Worm (Caenorhabditis elegans) whole organism, L2 larva: ENCODE results near the gene pqn-83.

ENCODE experiments used
- C34F6.9 ChIP-seq: fragments of 150-350 bp; optimal IDR thresholded peaks from 2 replicates; lab custom pipeline; 2014; ENCODE audit warnings: missing biosample characterization, missing genetic modification characterization
- F13H6.1 ChIP-seq: sonication (generic microtip); optimal IDR thresholded peaks from 2 replicates; lab custom pipeline; 2016; ENCODE audit warnings: missing genetic modification characterization, missing compliant biosample characterization
- R02D3.7 ChIP-seq: fragments of 150-350 bp; optimal IDR thresholded peaks from 2 replicates; lab custom pipeline; 2014; ENCODE audit warnings: missing biosample characterization, missing genetic modification characterization
- Y55F3AM.14 ChIP-seq: fragments of 200-800 bp; sonication (Bioruptor generic); optimal IDR thresholded peaks from 2 replicates; lab custom pipeline; 2018; ENCODE audit warnings: mild to moderate bottlenecking, missing genetic modification characterization, missing compliant biosample characterization
- ZK546.5 ChIP-seq: sonication (generic microtip); optimal IDR thresholded peaks from 2 replicates; lab custom pipeline; 2017; ENCODE audit warnings: missing biosample characterization, missing genetic modification characterization
- alr-1 ChIP-seq: fragments of 150-350 bp; optimal IDR thresholded peaks from 2 replicates; lab custom pipeline; 2014; ENCODE audit warnings: missing biosample characterization, missing genetic modification characterization
- aly-2 ChIP-seq: fragments of 150-350 bp; optimal IDR thresholded peaks from 2 replicates; lab custom pipeline; 2014; ENCODE audit warnings: missing biosample characterization, missing genetic modification characterization
- ama-1 ChIP-seq: fragments of 150-350 bp; optimal IDR thresholded peaks from 2 replicates; lab custom pipeline; 2018; ENCODE audit warnings: inconsistent platforms
- blmp-1 ChIP-seq: sonication (generic microtip); optimal IDR thresholded peaks from 2 replicates; lab custom pipeline; 2017; ENCODE audit warnings: missing genetic modification characterization, mild to moderate bottlenecking, missing compliant biosample characterization, antibody characterized with exemption, moderate library complexity; ENCODE audit not compliant: insufficient read depth
- ceh-16 ChIP-seq: fragments of 150-350 bp; optimal IDR thresholded peaks from 2 replicates; lab custom pipeline; 2014; ENCODE audit warnings: missing biosample characterization, missing genetic modification characterization
- ceh-82 ChIP-seq: fragments of 150-350 bp; optimal IDR thresholded peaks from 2 replicates; lab custom pipeline; 2014; ENCODE audit warnings: missing biosample characterization, missing genetic modification characterization
- crh-2 ChIP-seq: sonication (generic microtip); optimal IDR thresholded peaks from 2 replicates; lab custom pipeline; 2017; ENCODE audit warnings: missing biosample characterization, missing genetic modification characterization
- dmd-4 ChIP-seq: sonication (generic microtip); optimal IDR thresholded peaks from 2 replicates; lab custom pipeline; 2017; ENCODE audit warnings: missing biosample characterization, missing genetic modification characterization
- egl-27 ChIP-seq: sonication (generic microtip); optimal IDR thresholded peaks from 3 replicates; lab custom pipeline; 2017; ENCODE audit warnings: missing biosample characterization, missing genetic modification reagents, missing genetic modification characterization
- elt-1 ChIP-seq: fragments of 150-350 bp; optimal IDR thresholded peaks from 2 replicates; lab custom pipeline; 2014; ENCODE audit warnings: missing biosample characterization, missing genetic modification characterization
- elt-3 ChIP-seq: sonication (generic microtip); optimal IDR thresholded peaks from 2 replicates; lab custom pipeline; 2017; ENCODE audit warnings: missing biosample characterization, missing genetic modification characterization
- fos-1 ChIP-seq: fragments of 150-350 bp; optimal IDR thresholded peaks from 2 replicates; lab custom pipeline; 2014; ENCODE audit warnings: missing biosample characterization, missing genetic modification characterization
- gmeb-1 ChIP-seq: fragments of 150-350 bp; optimal IDR thresholded peaks from 2 replicates; lab custom pipeline; 2014; ENCODE audit warnings: missing biosample characterization, missing genetic modification characterization
- lin-11 ChIP-seq: fragments of 150-350 bp; sonication (generic microtip); optimal IDR thresholded peaks from 2 replicates; lab custom pipeline; 2014; ENCODE audit warnings: missing biosample characterization, missing genetic modification characterization, inconsistent platforms, mixed read lengths
- lin-13 ChIP-seq: fragments of 150-350 bp; optimal IDR thresholded peaks from 2 replicates; lab custom pipeline; 2014; ENCODE audit warnings: missing biosample characterization, missing genetic modification reagents, missing genetic modification characterization
- lin-39 ChIP-seq: fragments of 150-350 bp; optimal IDR thresholded peaks from 2 replicates; lab custom pipeline; 2014; ENCODE audit warnings: missing biosample characterization, missing genetic modification reagents, missing genetic modification characterization
- lsy-2 ChIP-seq, 2 experiments: fragments of 150-350 bp in 1 of 2; sonication (generic microtip) in 1 of 2; optimal IDR thresholded peaks; 2 replicates each; lab custom pipeline; 2014 to 2017; ENCODE audit warnings: missing biosample characterization in 2 of 2, missing genetic modification characterization in 2 of 2
- mab-5 ChIP-seq: fragments of 150-350 bp; optimal IDR thresholded peaks from 2 replicates; lab custom pipeline; 2014; ENCODE audit warnings: missing biosample characterization, missing genetic modification characterization
- mbf-1 ChIP-seq: sonication (generic microtip); optimal IDR thresholded peaks from 2 replicates; lab custom pipeline; 2017; ENCODE audit warnings: missing biosample characterization, missing genetic modification characterization
- mdl-1 ChIP-seq, 2 experiments: fragments of 150-350 bp in 1 of 2; sonication (generic microtip) in 1 of 2; optimal IDR thresholded peaks; 2 replicates each; lab custom pipeline; 2017; ENCODE audit warnings: missing biosample characterization in 2 of 2, missing genetic modification characterization in 2 of 2
- nhr-10 ChIP-seq: sonication (generic microtip); optimal IDR thresholded peaks from 2 replicates; lab custom pipeline; 2017; ENCODE audit warnings: missing biosample characterization, missing genetic modification characterization
- nhr-11 ChIP-seq: fragments of 150-350 bp; optimal IDR thresholded peaks from 2 replicates; lab custom pipeline; 2014; ENCODE audit warnings: missing biosample characterization, missing genetic modification characterization
- nhr-12 ChIP-seq: fragments of 150-350 bp; optimal IDR thresholded peaks from 2 replicates; lab custom pipeline; 2014; ENCODE audit warnings: missing biosample characterization, missing genetic modification characterization
- nhr-129 ChIP-seq: fragments of 150-350 bp; optimal IDR thresholded peaks from 2 replicates; lab custom pipeline; 2014; ENCODE audit warnings: missing biosample characterization, missing genetic modification characterization
- nhr-21 ChIP-seq: fragments of 150-350 bp; optimal IDR thresholded peaks from 2 replicates; lab custom pipeline; 2014; ENCODE audit warnings: missing biosample characterization, missing genetic modification characterization
- nhr-23 ChIP-seq: fragments of 150-350 bp; optimal IDR thresholded peaks from 2 replicates; lab custom pipeline; 2014; ENCODE audit warnings: missing biosample characterization, missing genetic modification reagents, missing genetic modification characterization
- nhr-237 ChIP-seq: fragments of 150-350 bp; optimal IDR thresholded peaks from 2 replicates; lab custom pipeline; 2014; ENCODE audit warnings: missing biosample characterization, missing genetic modification characterization
- nhr-25 ChIP-seq: fragments of 150-350 bp; sonication (generic microtip); optimal IDR thresholded peaks from 3 replicates; lab custom pipeline; 2014; ENCODE audit warnings: missing biosample characterization, missing genetic modification characterization
- nhr-6 ChIP-seq: fragments of 150-350 bp; optimal IDR thresholded peaks from 2 replicates; lab custom pipeline; 2014; ENCODE audit warnings: missing biosample characterization, missing genetic modification characterization
- nhr-77 ChIP-seq: fragments of 150-350 bp; optimal IDR thresholded peaks from 2 replicates; lab custom pipeline; 2014; ENCODE audit warnings: missing biosample characterization, missing genetic modification characterization
- peb-1 ChIP-seq: fragments of 150-350 bp; optimal IDR thresholded peaks from 2 replicates; lab custom pipeline; 2014; ENCODE audit warnings: missing biosample characterization, missing genetic modification characterization
- sem-4 ChIP-seq: fragments of 150-350 bp; optimal IDR thresholded peaks from 2 replicates; lab custom pipeline; 2014; ENCODE audit warnings: missing biosample characterization, missing genetic modification reagents, missing genetic modification characterization
- skn-1 ChIP-seq: sonication (generic microtip); optimal IDR thresholded peaks from 2 replicates; lab custom pipeline; 2017; ENCODE audit warnings: missing biosample characterization, missing genetic modification characterization
- sma-3 ChIP-seq: sonication (generic microtip); optimal IDR thresholded peaks from 2 replicates; lab custom pipeline; 2016; ENCODE audit warnings: missing genetic modification reagents, missing genetic modification characterization, missing compliant biosample characterization
- sma-9 ChIP-seq, 2 experiments: fragments of 150-350 bp in 1 of 2; sonication (generic microtip) in 1 of 2; optimal IDR thresholded peaks; 2 replicates each; lab custom pipeline; 2014 to 2016; ENCODE audit warnings: missing genetic modification characterization in 2 of 2, mild to moderate bottlenecking in 1 of 2, missing biosample characterization in 1 of 2, missing compliant biosample characterization in 1 of 2, missing genetic modification reagents in 1 of 2, moderate library complexity in 1 of 2
- snpc-4 ChIP-seq: fragments of 150-350 bp; optimal IDR thresholded peaks from 2 replicates; lab custom pipeline; 2014; ENCODE audit warnings: missing biosample characterization, missing genetic modification characterization
- unc-39 ChIP-seq: fragments of 150-350 bp; optimal IDR thresholded peaks from 2 replicates; lab custom pipeline; 2014; ENCODE audit warnings: missing biosample characterization, missing genetic modification characterization
- unc-55 ChIP-seq: fragments of 150-350 bp; sonication (generic microtip); optimal IDR thresholded peaks from 3 replicates; lab custom pipeline; 2014; ENCODE audit warnings: missing biosample characterization, missing genetic modification reagents, missing genetic modification characterization
- unc-62 ChIP-seq: fragments of 150-350 bp; optimal IDR thresholded peaks from 2 replicates; lab custom pipeline; 2014; ENCODE audit warnings: missing biosample characterization, missing genetic modification reagents, missing genetic modification characterization
- zag-1 ChIP-seq: fragments of 150-350 bp; optimal IDR thresholded peaks from 2 replicates; lab custom pipeline; 2014; ENCODE audit warnings: missing biosample characterization, missing genetic modification characterization
- ztf-1 ChIP-seq: fragments of 200-800 bp; sonication (Bioruptor generic); conservative IDR thresholded peaks from 2 replicates; pipeline ENCODE4 v1.3.6; 2022; ENCODE audit warnings: missing genetic modification characterization, missing compliant biosample characterization
- ztf-11 ChIP-seq: sonication (generic microtip); optimal IDR thresholded peaks from 2 replicates; lab custom pipeline; 2017; ENCODE audit warnings: missing biosample characterization, missing genetic modification characterization
- ztf-4 ChIP-seq: fragments of 150-350 bp; optimal IDR thresholded peaks from 2 replicates; lab custom pipeline; 2014; ENCODE audit warnings: missing biosample characterization, missing genetic modification characterization

Gene pqn-83

DNA sequence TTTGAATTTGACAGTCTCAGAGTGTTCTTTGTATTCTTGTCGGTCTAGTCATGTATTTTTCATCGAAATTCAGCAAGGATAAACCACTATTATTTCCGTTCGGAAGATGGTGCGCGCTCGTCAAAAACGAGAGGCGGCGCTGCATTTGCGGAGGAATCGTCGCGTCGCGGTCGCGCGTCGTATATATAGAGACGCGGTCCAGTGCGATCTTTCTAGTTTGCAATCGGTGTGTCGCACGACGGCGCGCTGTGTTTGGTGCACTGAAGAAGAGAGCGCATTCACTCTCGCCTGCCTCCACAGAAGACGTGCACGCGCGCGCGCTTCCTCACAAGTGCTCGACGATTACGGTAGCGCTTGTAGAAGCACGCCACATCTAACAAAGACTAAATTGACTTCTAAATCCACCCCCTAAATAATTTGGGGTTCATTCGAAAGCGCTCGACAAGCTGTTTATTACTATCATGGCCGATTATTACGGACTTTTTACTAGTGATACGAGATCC is 28.7 kb downstream of the pqn-83 start, which contains the start of gene Y39E4B.6:
Gene Y39E4B.6, plus strand, starts transcription at position 209 of the 503 bp plus-strand sequence.
- TF ChIP-seq unc-55 (GFP tag; lab: Kevin White, UChicago) (peak; percentile 98), nhr-10 (peak; percentile 64), crh-2 (tag; lab: Kevin White, UChicago) (peak; percentile 94), ceh-82 (tag; lab: Kevin White, UChicago) (peak; percentile 94), lin-13 (GFP tag; lab: Kevin White, UChicago) (peak; percentile 96), unc-62 (GFP tag; lab: Kevin White, UChicago) (no peak), peb-1 (tag; lab: Kevin White, UChicago) (no peak), Y55F3AM.14 (peak; percentile 98), aly-2 (tag; lab: Kevin White, UChicago) (no peak), nhr-129 (tag; lab: Kevin White, UChicago) (peak; percentile 96), R02D3.7 (tag; lab: Kevin White, UChicago) (no peak), sem-4 (tag; lab: Kevin White, UChicago) (peak; percentile 98), mab-5 (tag; lab: Kevin White, UChicago) (peak; percentile 88), nhr-23 (tag; lab: Kevin White, UChicago) (no peak), sma-3 (GFP tag; lab: Kevin White, UChicago) (peak; percentile 98), mbf-1 (no peak), ceh-16 (peak; percentile 62), lin-11 (peak; percentile 92), mdl-1 (tag; optimal IDR thresholded peaks at IDR 0.05; lab: Kevin White, UChicago) (peak; percentile 69 to 92), nhr-25 (peak; percentile 95), nhr-12 (tag; lab: Kevin White, UChicago) (peak; percentile 22), nhr-237 (tag; lab: Kevin White, UChicago) (peak; percentile 67), unc-39 (tag; lab: Kevin White, UChicago) (no peak), snpc-4 (tag; lab: Kevin White, UChicago) (peak; percentile 73), nhr-77 (tag; lab: Kevin White, UChicago) (no peak), lin-39 (tag; lab: Kevin White, UChicago) (peak; percentile 5), blmp-1 (tag; lab: Kevin White, UChicago) (peak; percentile 85), egl-27 (tag; lab: Kevin White, UChicago) (peak; percentile 95), gmeb-1 (tag; lab: Kevin White, UChicago) (peak; percentile 87), C34F6.9 (tag; lab: Kevin White, UChicago) (peak; percentile 98), zag-1 (peak; percentile 98), nhr-11 (tag; lab: Kevin White, UChicago) (no peak), ztf-4 (tag; lab: Kevin White, UChicago) (peak; percentile 90), ama-1 (lab: Kevin White, UChicago) (peak; percentile 90), nhr-21 (tag; lab: Kevin White, UChicago) (peak; percentile 92), ZK546.5 (tag; lab: Kevin White, UChicago) (peak; percentile 55), dmd-4 (tag; lab: Kevin White, UChicago) (no peak), ztf-1 (GFP tag; lab: Robert Waterston, UW) (0 out of 2 replicates have a peak, but pooled peaks have one; percentile 60), elt-3 (no peak), F13H6.1 (tag; lab: Kevin White, UChicago) (peak; percentile 98), nhr-6 (tag; lab: Kevin White, UChicago) (peak; percentile 83), sma-9 (GFP tag; optimal IDR thresholded peaks at IDR 0.05; lab: Kevin White, UChicago) (peak; percentile 90), sma-9 (tag; optimal IDR thresholded peaks at IDR 0.05; lab: Kevin White, UChicago) (no peak), ztf-11 (tag; lab: Kevin White, UChicago) (peak; percentile 59), fos-1 (tag; lab: Kevin White, UChicago) (peak; percentile 87), lsy-2 (tag; optimal IDR thresholded peaks at IDR 0.05; lab: Kevin White, UChicago) (peak; percentile 87 to 94), skn-1 (tag; lab: Kevin White, UChicago) (peak; percentile 77), elt-1 (tag; lab: Kevin White, UChicago) (no peak), alr-1 (no peak)
- TF ChIP-seq, all 48 proteins: peak for 35
